Fruit fly (Drosophila melanogaster): Measurements from ENCODE around the gene CG42371.

CG42371 gene

dm6 chr2L:2196590-2197474 is 20.2 kb downstream of the CG42371 start:
- TF ChIP-seq CG1620 (GFP tag; optimal IDR thresholded peaks at IDR 0.05) (peak; percentile 17), cnc (optimal IDR thresholded peaks at IDR 0.05) (peak; percentile 28 to 68), CG5204 (GFP tag; optimal IDR thresholded peaks at IDR 0.05) (peak; percentile 35), Crg-1 (GFP tag; optimal IDR thresholded peaks at IDR 0.05) (peak; percentile 44), Mnt (GFP tag; optimal IDR thresholded peaks at IDR 0.05) (peak; percentile 99), Clk (GFP tag; optimal IDR thresholded peaks at IDR 0.05) (no peak), bab1 (GFP tag; optimal IDR thresholded peaks at IDR 0.05) (peak; percentile 37), CG7101 (tag; optimal IDR thresholded peaks at IDR 0.05) (peak; percentile 44), CG12768 (GFP tag; optimal IDR thresholded peaks at IDR 0.05) (peak; percentile 74), CG33017 (tag; optimal IDR thresholded peaks at IDR 0.05) (peak; percentile 45), tj (GFP tag; optimal IDR thresholded peaks at IDR 0.05) (peak; percentile 98), CG7045 (GFP tag; optimal IDR thresholded peaks at IDR 0.05) (no peak), CG11617 (GFP tag; optimal IDR thresholded peaks at IDR 0.05) (peak; percentile 53), Hr96 (GFP tag; optimal IDR thresholded peaks at IDR 0.05) (peak; percentile 49), cic (GFP tag; optimal IDR thresholded peaks at IDR 0.05) (peak; percentile 99), pad (GFP tag; optimal IDR thresholded peaks at IDR 0.05) (peak; percentile 97), toe (GFP tag; optimal IDR thresholded peaks at IDR 0.05) (peak; percentile 44), ovo (GFP tag; optimal IDR thresholded peaks at IDR 0.05) (peak; percentile 94), CG14711 (tag; optimal IDR thresholded peaks at IDR 0.05) (peak; percentile 32), kay (GFP tag; ENCODE audit: borderline replicate concordance) (peak; percentile 67)

- TF ChIP-seq pad (GFP tag; optimal IDR thresholded peaks at IDR 0.05) (peak; percentile 89), cnc (optimal IDR thresholded peaks at IDR 0.05) (no peak), CG11617 (GFP tag; optimal IDR thresholded peaks at IDR 0.05) (no peak), Crg-1 (GFP tag; optimal IDR thresholded peaks at IDR 0.05) (no peak)
These were observed 21.7 kb downstream of the CG42371 start for dm6 chr2L:2195328-2195727.

DNA sequence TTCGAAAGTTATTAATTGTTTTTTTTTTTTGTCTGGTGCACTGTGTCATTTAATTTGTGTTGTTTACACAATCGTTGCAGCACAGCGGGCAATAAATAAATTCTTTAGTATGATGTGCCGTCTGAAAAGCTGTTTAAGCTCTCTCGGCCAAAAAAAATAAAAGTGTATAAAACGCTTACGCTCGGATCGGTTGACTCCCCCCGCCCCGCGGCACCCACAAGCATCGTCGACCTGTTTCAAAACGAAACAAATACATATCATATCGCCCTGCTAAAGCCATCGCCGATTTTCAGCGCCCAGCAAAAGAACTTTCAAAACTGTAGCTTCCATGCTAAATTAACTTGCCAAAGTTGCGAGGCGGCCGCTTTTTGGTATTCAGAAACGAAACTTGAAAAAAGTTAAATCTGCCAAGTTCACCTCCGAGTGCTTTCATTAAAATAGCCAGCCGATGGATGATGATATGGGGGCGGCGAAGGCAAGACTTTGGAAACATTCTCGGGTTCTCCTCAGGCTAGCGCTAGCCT is 22.7 kb downstream of the CG42371 start:
- TF ChIP-seq Mnt (GFP tag; optimal IDR thresholded peaks at IDR 0.05) (no peak), tj (GFP tag; optimal IDR thresholded peaks at IDR 0.05) (peak; percentile 38)

- TF ChIP-seq CG12768 (GFP tag; optimal IDR thresholded peaks at IDR 0.05) (peak; percentile 47), CG1620 (GFP tag; optimal IDR thresholded peaks at IDR 0.05) (peak; percentile 76), Crg-1 (GFP tag; optimal IDR thresholded peaks at IDR 0.05) (peak; percentile 52), CG5204 (GFP tag; optimal IDR thresholded peaks at IDR 0.05) (no peak), CG11617 (GFP tag; optimal IDR thresholded peaks at IDR 0.05) (peak; percentile 43), pad (GFP tag; optimal IDR thresholded peaks at IDR 0.05) (peak; percentile 86), tj (GFP tag; optimal IDR thresholded peaks at IDR 0.05) (peak; percentile 92), bab1 (GFP tag; optimal IDR thresholded peaks at IDR 0.05) (peak; percentile 85), CG7101 (tag; optimal IDR thresholded peaks at IDR 0.05) (peak; percentile 39), CG14711 (tag; optimal IDR thresholded peaks at IDR 0.05) (peak; percentile 92), kay (GFP tag; ENCODE audit: borderline replicate concordance) (no peak), ovo (GFP tag; optimal IDR thresholded peaks at IDR 0.05) (peak; percentile 82), cnc (optimal IDR thresholded peaks at IDR 0.05) (no peak), Hr96 (GFP tag; optimal IDR thresholded peaks at IDR 0.05) (peak; percentile 83), Clk (GFP tag; optimal IDR thresholded peaks at IDR 0.05) (peak; percentile 3), cic (GFP tag; optimal IDR thresholded peaks at IDR 0.05) (peak; percentile 95), CG33017 (tag; optimal IDR thresholded peaks at IDR 0.05) (peak; percentile 16), CG7045 (GFP tag; optimal IDR thresholded peaks at IDR 0.05) (peak; percentile 29), Mnt (GFP tag; optimal IDR thresholded peaks at IDR 0.05) (peak; percentile 99), toe (GFP tag; optimal IDR thresholded peaks at IDR 0.05) (peak; percentile 54)
These were observed 23.7 kb downstream of the CG42371 start for dm6 chr2L:2193357-2193780.

- TF ChIP-seq CG1620 (GFP tag; optimal IDR thresholded peaks at IDR 0.05): peak; percentile 36
- no peak for TF ChIP-seq CG11617 (GFP tag; optimal IDR thresholded peaks at IDR 0.05)
- peak; percentile 10 for TF ChIP-seq pad (GFP tag; optimal IDR thresholded peaks at IDR 0.05)
- TF ChIP-seq CG12768 (GFP tag; optimal IDR thresholded peaks at IDR 0.05): no peak
- TF ChIP-seq ovo (GFP tag; optimal IDR thresholded peaks at IDR 0.05): no peak
- TF ChIP-seq cnc (optimal IDR thresholded peaks at IDR 0.05): no peak
- no peak for TF ChIP-seq CG14711 (tag; optimal IDR thresholded peaks at IDR 0.05)
- no peak for TF ChIP-seq toe (GFP tag; optimal IDR thresholded peaks at IDR 0.05)
- TF ChIP-seq kay (GFP tag; ENCODE audit: borderline replicate concordance): no peak
- no peak for TF ChIP-seq CG33017 (tag; optimal IDR thresholded peaks at IDR 0.05)
- TF ChIP-seq cic (GFP tag; optimal IDR thresholded peaks at IDR 0.05): peak; percentile 13
- TF ChIP-seq CG7101 (tag; optimal IDR thresholded peaks at IDR 0.05): no peak
- peak; percentile 67 for TF ChIP-seq bab1 (GFP tag; optimal IDR thresholded peaks at IDR 0.05)
- peak; percentile 29 for TF ChIP-seq Crg-1 (GFP tag; optimal IDR thresholded peaks at IDR 0.05)
- TF ChIP-seq tj (GFP tag; optimal IDR thresholded peaks at IDR 0.05): no peak
- TF ChIP-seq Mnt (GFP tag; optimal IDR thresholded peaks at IDR 0.05): peak; percentile 4
These were observed 24.9 kb downstream of the CG42371 start, which contains the start of gene CG10874 for dm6 chr2L:2192123-2192601. CG10874 (minus strand) TSS chr2L:2192386.

DNA sequence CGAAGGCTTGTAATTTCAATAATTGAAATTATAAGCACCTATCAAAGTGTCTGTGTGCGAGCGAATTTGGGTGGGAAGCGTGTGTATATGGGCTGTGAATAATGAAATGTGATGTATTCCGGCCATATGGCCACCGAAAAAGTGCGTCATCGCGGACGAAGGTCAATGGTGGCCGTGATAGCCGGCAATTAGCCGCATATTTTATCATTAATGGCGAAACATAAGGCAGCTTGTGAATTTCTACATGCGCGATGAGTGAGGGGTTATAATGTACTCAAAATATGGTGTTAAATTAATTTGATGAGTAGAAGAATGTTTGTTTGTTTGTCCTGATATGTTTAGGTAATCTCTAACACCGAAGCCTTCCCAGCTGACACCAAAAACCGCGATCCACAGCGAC is 25.6 kb downstream of the CG42371 start:
- TF ChIP-seq cnc (optimal IDR thresholded peaks at IDR 0.05) (no peak), cic (GFP tag; optimal IDR thresholded peaks at IDR 0.05) (no peak), CG7045 (GFP tag; optimal IDR thresholded peaks at IDR 0.05) (no peak), CG12768 (GFP tag; optimal IDR thresholded peaks at IDR 0.05) (no peak), CG5204 (GFP tag; optimal IDR thresholded peaks at IDR 0.05) (no peak), CG11617 (GFP tag; optimal IDR thresholded peaks at IDR 0.05) (no peak), pad (GFP tag; optimal IDR thresholded peaks at IDR 0.05) (no peak)

Data from whole organism, adult.